Worm (Caenorhabditis elegans) whole organism, L2 larva: Measurements from ENCODE around the gene H38K22.9.
A peak's percentile ranks its signal among the peaks of the same experiment; 100 is the strongest.

Experiments
- C34F6.9 ChIP-seq: fragments of 150-350 bp; optimal IDR thresholded peaks from 2 replicates; lab custom pipeline; 2014; ENCODE audit warnings: missing biosample characterization, missing genetic modification characterization
- F13H6.1 ChIP-seq: sonication (generic microtip); optimal IDR thresholded peaks from 2 replicates; lab custom pipeline; 2016; ENCODE audit warnings: missing genetic modification characterization, missing compliant biosample characterization
- R02D3.7 ChIP-seq: fragments of 150-350 bp; optimal IDR thresholded peaks from 2 replicates; lab custom pipeline; 2014; ENCODE audit warnings: missing biosample characterization, missing genetic modification characterization
- Y55F3AM.14 ChIP-seq: fragments of 200-800 bp; sonication (Bioruptor generic); optimal IDR thresholded peaks from 2 replicates; lab custom pipeline; 2018; ENCODE audit warnings: mild to moderate bottlenecking, missing genetic modification characterization, missing compliant biosample characterization
- ZK546.5 ChIP-seq: sonication (generic microtip); optimal IDR thresholded peaks from 2 replicates; lab custom pipeline; 2017; ENCODE audit warnings: missing biosample characterization, missing genetic modification characterization
- alr-1 ChIP-seq: fragments of 150-350 bp; optimal IDR thresholded peaks from 2 replicates; lab custom pipeline; 2014; ENCODE audit warnings: missing biosample characterization, missing genetic modification characterization
- aly-2 ChIP-seq: fragments of 150-350 bp; optimal IDR thresholded peaks from 2 replicates; lab custom pipeline; 2014; ENCODE audit warnings: missing biosample characterization, missing genetic modification characterization
- ama-1 ChIP-seq: fragments of 150-350 bp; optimal IDR thresholded peaks from 2 replicates; lab custom pipeline; 2018; ENCODE audit warnings: inconsistent platforms
- blmp-1 ChIP-seq: sonication (generic microtip); optimal IDR thresholded peaks from 2 replicates; lab custom pipeline; 2017; ENCODE audit warnings: missing genetic modification characterization, mild to moderate bottlenecking, missing compliant biosample characterization, antibody characterized with exemption, moderate library complexity; ENCODE audit not compliant: insufficient read depth
- ceh-16 ChIP-seq: fragments of 150-350 bp; optimal IDR thresholded peaks from 2 replicates; lab custom pipeline; 2014; ENCODE audit warnings: missing biosample characterization, missing genetic modification characterization
- crh-2 ChIP-seq: sonication (generic microtip); optimal IDR thresholded peaks from 2 replicates; lab custom pipeline; 2017; ENCODE audit warnings: missing biosample characterization, missing genetic modification characterization
- dmd-4 ChIP-seq: sonication (generic microtip); optimal IDR thresholded peaks from 2 replicates; lab custom pipeline; 2017; ENCODE audit warnings: missing biosample characterization, missing genetic modification characterization
- egl-27 ChIP-seq: sonication (generic microtip); optimal IDR thresholded peaks from 3 replicates; lab custom pipeline; 2017; ENCODE audit warnings: missing biosample characterization, missing genetic modification reagents, missing genetic modification characterization
- elt-3 ChIP-seq: sonication (generic microtip); optimal IDR thresholded peaks from 2 replicates; lab custom pipeline; 2017; ENCODE audit warnings: missing biosample characterization, missing genetic modification characterization
- fos-1 ChIP-seq: fragments of 150-350 bp; optimal IDR thresholded peaks from 2 replicates; lab custom pipeline; 2014; ENCODE audit warnings: missing biosample characterization, missing genetic modification characterization
- gmeb-1 ChIP-seq: fragments of 150-350 bp; optimal IDR thresholded peaks from 2 replicates; lab custom pipeline; 2014; ENCODE audit warnings: missing biosample characterization, missing genetic modification characterization
- lin-11 ChIP-seq: fragments of 150-350 bp; sonication (generic microtip); optimal IDR thresholded peaks from 2 replicates; lab custom pipeline; 2014; ENCODE audit warnings: missing biosample characterization, missing genetic modification characterization, inconsistent platforms, mixed read lengths
- lin-39 ChIP-seq: fragments of 150-350 bp; optimal IDR thresholded peaks from 2 replicates; lab custom pipeline; 2014; ENCODE audit warnings: missing biosample characterization, missing genetic modification reagents, missing genetic modification characterization
- lsy-2 ChIP-seq, 2 experiments: fragments of 150-350 bp in 1 of 2; sonication (generic microtip) in 1 of 2; optimal IDR thresholded peaks; 2 replicates each; lab custom pipeline; 2014 to 2017; ENCODE audit warnings: missing biosample characterization in 2 of 2, missing genetic modification characterization in 2 of 2
- mab-5 ChIP-seq: fragments of 150-350 bp; optimal IDR thresholded peaks from 2 replicates; lab custom pipeline; 2014; ENCODE audit warnings: missing biosample characterization, missing genetic modification characterization
- mbf-1 ChIP-seq: sonication (generic microtip); optimal IDR thresholded peaks from 2 replicates; lab custom pipeline; 2017; ENCODE audit warnings: missing biosample characterization, missing genetic modification characterization
- mdl-1 ChIP-seq, 2 experiments: fragments of 150-350 bp in 1 of 2; sonication (generic microtip) in 1 of 2; optimal IDR thresholded peaks; 2 replicates each; lab custom pipeline; 2017; ENCODE audit warnings: missing biosample characterization in 2 of 2, missing genetic modification characterization in 2 of 2
- nhr-12 ChIP-seq: fragments of 150-350 bp; optimal IDR thresholded peaks from 2 replicates; lab custom pipeline; 2014; ENCODE audit warnings: missing biosample characterization, missing genetic modification characterization
- nhr-21 ChIP-seq: fragments of 150-350 bp; optimal IDR thresholded peaks from 2 replicates; lab custom pipeline; 2014; ENCODE audit warnings: missing biosample characterization, missing genetic modification characterization
- nhr-23 ChIP-seq: fragments of 150-350 bp; optimal IDR thresholded peaks from 2 replicates; lab custom pipeline; 2014; ENCODE audit warnings: missing biosample characterization, missing genetic modification reagents, missing genetic modification characterization
- nhr-237 ChIP-seq: fragments of 150-350 bp; optimal IDR thresholded peaks from 2 replicates; lab custom pipeline; 2014; ENCODE audit warnings: missing biosample characterization, missing genetic modification characterization
- nhr-25 ChIP-seq: fragments of 150-350 bp; sonication (generic microtip); optimal IDR thresholded peaks from 3 replicates; lab custom pipeline; 2014; ENCODE audit warnings: missing biosample characterization, missing genetic modification characterization
- nhr-6 ChIP-seq: fragments of 150-350 bp; optimal IDR thresholded peaks from 2 replicates; lab custom pipeline; 2014; ENCODE audit warnings: missing biosample characterization, missing genetic modification characterization
- nhr-77 ChIP-seq: fragments of 150-350 bp; optimal IDR thresholded peaks from 2 replicates; lab custom pipeline; 2014; ENCODE audit warnings: missing biosample characterization, missing genetic modification characterization
- peb-1 ChIP-seq: fragments of 150-350 bp; optimal IDR thresholded peaks from 2 replicates; lab custom pipeline; 2014; ENCODE audit warnings: missing biosample characterization, missing genetic modification characterization
- sem-4 ChIP-seq: fragments of 150-350 bp; optimal IDR thresholded peaks from 2 replicates; lab custom pipeline; 2014; ENCODE audit warnings: missing biosample characterization, missing genetic modification reagents, missing genetic modification characterization
- sma-3 ChIP-seq: sonication (generic microtip); optimal IDR thresholded peaks from 2 replicates; lab custom pipeline; 2016; ENCODE audit warnings: missing genetic modification reagents, missing genetic modification characterization, missing compliant biosample characterization
- sma-9 ChIP-seq, 2 experiments: fragments of 150-350 bp in 1 of 2; sonication (generic microtip) in 1 of 2; optimal IDR thresholded peaks; 2 replicates each; lab custom pipeline; 2014 to 2016; ENCODE audit warnings: missing genetic modification characterization in 2 of 2, mild to moderate bottlenecking in 1 of 2, missing biosample characterization in 1 of 2, missing compliant biosample characterization in 1 of 2, missing genetic modification reagents in 1 of 2, moderate library complexity in 1 of 2
- snpc-4 ChIP-seq: fragments of 150-350 bp; optimal IDR thresholded peaks from 2 replicates; lab custom pipeline; 2014; ENCODE audit warnings: missing biosample characterization, missing genetic modification characterization
- unc-39 ChIP-seq: fragments of 150-350 bp; optimal IDR thresholded peaks from 2 replicates; lab custom pipeline; 2014; ENCODE audit warnings: missing biosample characterization, missing genetic modification characterization
- unc-55 ChIP-seq: fragments of 150-350 bp; sonication (generic microtip); optimal IDR thresholded peaks from 3 replicates; lab custom pipeline; 2014; ENCODE audit warnings: missing biosample characterization, missing genetic modification reagents, missing genetic modification characterization
- unc-62 ChIP-seq: fragments of 150-350 bp; optimal IDR thresholded peaks from 2 replicates; lab custom pipeline; 2014; ENCODE audit warnings: missing biosample characterization, missing genetic modification reagents, missing genetic modification characterization
- zag-1 ChIP-seq: fragments of 150-350 bp; optimal IDR thresholded peaks from 2 replicates; lab custom pipeline; 2014; ENCODE audit warnings: missing biosample characterization, missing genetic modification characterization
- ztf-11 ChIP-seq: sonication (generic microtip); optimal IDR thresholded peaks from 2 replicates; lab custom pipeline; 2017; ENCODE audit warnings: missing biosample characterization, missing genetic modification characterization
- ztf-4 ChIP-seq: fragments of 150-350 bp; optimal IDR thresholded peaks from 2 replicates; lab custom pipeline; 2014; ENCODE audit warnings: missing biosample characterization, missing genetic modification characterization

H38K22.9 gene

ce11 chrIII:4343070-4343469 lies 19.1 kb downstream of the H38K22.9 start, which contains the start of the genes B0285.3 and lcmt-1:
B0285.3 (minus strand) TSS chrIII:4343336.
lcmt-1 (plus strand) TSS chrIII:4343446.
- peak; percentile 40 for TF ChIP-seq unc-55 (GFP tag; lab: Kevin White, UChicago)
- no peak for TF ChIP-seq mbf-1 (tag; lab: Kevin White, UChicago)
- peak; percentile 24 for TF ChIP-seq crh-2 (tag; lab: Kevin White, UChicago)
- TF ChIP-seq nhr-12, result no peak
- TF ChIP-seq nhr-25 (tag; lab: Kevin White, UChicago), result peak; percentile 29
- TF ChIP-seq ZK546.5, result no peak
- TF ChIP-seq unc-62 (GFP tag; lab: Kevin White, UChicago), result no peak
- TF ChIP-seq unc-39 (tag; lab: Kevin White, UChicago), result no peak
- TF ChIP-seq nhr-237, result no peak
- no peak for TF ChIP-seq ztf-4
- no peak for TF ChIP-seq sem-4
- TF ChIP-seq R02D3.7 (tag; lab: Kevin White, UChicago), result no peak
- no peak for TF ChIP-seq lin-39
- TF ChIP-seq zag-1 (tag; lab: Kevin White, UChicago), result no peak
- no peak for TF ChIP-seq nhr-77
- no peak for TF ChIP-seq egl-27 (tag; lab: Kevin White, UChicago)
- peak in 1 of 2 experiments; percentile 68 for TF ChIP-seq lsy-2 (tag; optimal IDR thresholded peaks at IDR 0.05; lab: Kevin White, UChicago)
- peak; percentile 50 for TF ChIP-seq C34F6.9 (tag; lab: Kevin White, UChicago)
- no peak for TF ChIP-seq snpc-4
- TF ChIP-seq dmd-4, result no peak
- TF ChIP-seq gmeb-1, result peak; percentile 54
- no peak for TF ChIP-seq nhr-23 (tag; lab: Kevin White, UChicago)
- peak; percentile 43 for TF ChIP-seq F13H6.1 (tag; lab: Kevin White, UChicago)
- TF ChIP-seq ztf-11 (tag; lab: Kevin White, UChicago), result no peak
- TF ChIP-seq nhr-21, result no peak
- no peak for TF ChIP-seq aly-2
- peak; percentile 17 for TF ChIP-seq sma-9 (GFP tag; optimal IDR thresholded peaks at IDR 0.05; lab: Kevin White, UChicago)
- TF ChIP-seq sma-9 (tag; optimal IDR thresholded peaks at IDR 0.05; lab: Kevin White, UChicago), result no peak
- TF ChIP-seq sma-3 (GFP tag; lab: Kevin White, UChicago), result peak; percentile 39
- TF ChIP-seq mdl-1 (tag; optimal IDR thresholded peaks at IDR 0.05; lab: Kevin White, UChicago), result no peak

- TF ChIP-seq mdl-1 (tag; optimal IDR thresholded peaks at IDR 0.05; lab: Kevin White, UChicago) (no peak), unc-62 (GFP tag; lab: Kevin White, UChicago) (no peak), lin-39 (no peak), ztf-11 (tag; lab: Kevin White, UChicago) (no peak), lin-11 (tag; lab: Kevin White, UChicago) (no peak), gmeb-1 (no peak), crh-2 (tag; lab: Kevin White, UChicago) (no peak), blmp-1 (tag; lab: Kevin White, UChicago) (no peak)
- TF ChIP-seq, all 48 proteins: peak for 0
Observed at ce11 chrIII:4345034-4345433, 21.1 kb downstream of the H38K22.9 start, which contains the start of gene hse-5. hse-5 (plus strand) TSS chrIII:4345334.

ce11 chrIII:4349799-4350198 lies 25.8 kb downstream of the H38K22.9 start, which contains the start of gene B0285.6:
B0285.6 (plus strand) TSS chrIII:4350099.
- TF ChIP-seq nhr-77 (no peak), blmp-1 (tag; lab: Kevin White, UChicago) (no peak), F13H6.1 (tag; lab: Kevin White, UChicago) (no peak), unc-55 (GFP tag; lab: Kevin White, UChicago) (no peak), fos-1 (tag; lab: Kevin White, UChicago) (no peak), peb-1 (tag; lab: Kevin White, UChicago) (no peak)

ce11 chrIII:4356384-4356783 lies 32.4 kb downstream of the H38K22.9 start, which contains the start of gene mnp-1:
mnp-1 (plus strand) TSS chrIII:4356594.
- no peak for TF ChIP-seq sem-4
- no peak for TF ChIP-seq nhr-6 (tag; lab: Kevin White, UChicago)
- TF ChIP-seq blmp-1 (tag; lab: Kevin White, UChicago), result no peak
- TF ChIP-seq nhr-77, result no peak
- TF ChIP-seq crh-2 (tag; lab: Kevin White, UChicago), result no peak
- TF ChIP-seq nhr-23 (tag; lab: Kevin White, UChicago), result no peak
- no peak for TF ChIP-seq mbf-1 (tag; lab: Kevin White, UChicago)
- no peak for TF ChIP-seq egl-27 (tag; lab: Kevin White, UChicago)
- no peak for TF ChIP-seq elt-3 (tag; lab: Kevin White, UChicago)
- no peak for TF ChIP-seq Y55F3AM.14 (GFP tag; lab: Kevin White, UChicago)
- TF ChIP-seq unc-39 (tag; lab: Kevin White, UChicago), result no peak
- TF ChIP-seq ceh-16 (tag; lab: Kevin White, UChicago), result no peak
- TF ChIP-seq alr-1 (tag; lab: Kevin White, UChicago), result no peak
- no peak for TF ChIP-seq unc-55 (GFP tag; lab: Kevin White, UChicago)
- TF ChIP-seq mab-5 (tag; lab: Kevin White, UChicago), result no peak
- TF ChIP-seq nhr-237, result no peak
- no peak for TF ChIP-seq lin-11 (tag; lab: Kevin White, UChicago)
- no peak for TF ChIP-seq ama-1 (lab: Kevin White, UChicago)
